Worm (Caenorhabditis elegans) whole organism, L2 larva: ENCODE results near the gene ndub-3.

ENCODE experiments used
- C34F6.9 ChIP-seq: fragments of 150-350 bp; optimal IDR thresholded peaks from 2 replicates; lab custom pipeline; 2014; ENCODE audit warnings: missing biosample characterization, missing genetic modification characterization
- F13H6.1 ChIP-seq: sonication (generic microtip); optimal IDR thresholded peaks from 2 replicates; lab custom pipeline; 2016; ENCODE audit warnings: missing genetic modification characterization, missing compliant biosample characterization
- R02D3.7 ChIP-seq: fragments of 150-350 bp; optimal IDR thresholded peaks from 2 replicates; lab custom pipeline; 2014; ENCODE audit warnings: missing biosample characterization, missing genetic modification characterization
- ZK546.5 ChIP-seq: sonication (generic microtip); optimal IDR thresholded peaks from 2 replicates; lab custom pipeline; 2017; ENCODE audit warnings: missing biosample characterization, missing genetic modification characterization
- ama-1 ChIP-seq: fragments of 150-350 bp; optimal IDR thresholded peaks from 2 replicates; lab custom pipeline; 2018; ENCODE audit warnings: inconsistent platforms
- blmp-1 ChIP-seq: sonication (generic microtip); optimal IDR thresholded peaks from 2 replicates; lab custom pipeline; 2017; ENCODE audit warnings: missing genetic modification characterization, mild to moderate bottlenecking, missing compliant biosample characterization, antibody characterized with exemption, moderate library complexity; ENCODE audit not compliant: insufficient read depth
- ceh-16 ChIP-seq: fragments of 150-350 bp; optimal IDR thresholded peaks from 2 replicates; lab custom pipeline; 2014; ENCODE audit warnings: missing biosample characterization, missing genetic modification characterization
- ceh-82 ChIP-seq: fragments of 150-350 bp; optimal IDR thresholded peaks from 2 replicates; lab custom pipeline; 2014; ENCODE audit warnings: missing biosample characterization, missing genetic modification characterization
- crh-2 ChIP-seq: sonication (generic microtip); optimal IDR thresholded peaks from 2 replicates; lab custom pipeline; 2017; ENCODE audit warnings: missing biosample characterization, missing genetic modification characterization
- dmd-4 ChIP-seq: sonication (generic microtip); optimal IDR thresholded peaks from 2 replicates; lab custom pipeline; 2017; ENCODE audit warnings: missing biosample characterization, missing genetic modification characterization
- egl-27 ChIP-seq: sonication (generic microtip); optimal IDR thresholded peaks from 3 replicates; lab custom pipeline; 2017; ENCODE audit warnings: missing biosample characterization, missing genetic modification reagents, missing genetic modification characterization
- elt-3 ChIP-seq: sonication (generic microtip); optimal IDR thresholded peaks from 2 replicates; lab custom pipeline; 2017; ENCODE audit warnings: missing biosample characterization, missing genetic modification characterization
- fos-1 ChIP-seq: fragments of 150-350 bp; optimal IDR thresholded peaks from 2 replicates; lab custom pipeline; 2014; ENCODE audit warnings: missing biosample characterization, missing genetic modification characterization
- gmeb-1 ChIP-seq: fragments of 150-350 bp; optimal IDR thresholded peaks from 2 replicates; lab custom pipeline; 2014; ENCODE audit warnings: missing biosample characterization, missing genetic modification characterization
- lin-13 ChIP-seq: fragments of 150-350 bp; optimal IDR thresholded peaks from 2 replicates; lab custom pipeline; 2014; ENCODE audit warnings: missing biosample characterization, missing genetic modification reagents, missing genetic modification characterization
- lin-39 ChIP-seq: fragments of 150-350 bp; optimal IDR thresholded peaks from 2 replicates; lab custom pipeline; 2014; ENCODE audit warnings: missing biosample characterization, missing genetic modification reagents, missing genetic modification characterization
- lsy-2 ChIP-seq, 2 experiments: fragments of 150-350 bp in 1 of 2; sonication (generic microtip) in 1 of 2; optimal IDR thresholded peaks; 2 replicates each; lab custom pipeline; 2014 to 2017; ENCODE audit warnings: missing biosample characterization in 2 of 2, missing genetic modification characterization in 2 of 2
- mdl-1 ChIP-seq, 2 experiments: fragments of 150-350 bp in 1 of 2; sonication (generic microtip) in 1 of 2; optimal IDR thresholded peaks; 2 replicates each; lab custom pipeline; 2017; ENCODE audit warnings: missing biosample characterization in 2 of 2, missing genetic modification characterization in 2 of 2
- nhr-10 ChIP-seq: sonication (generic microtip); optimal IDR thresholded peaks from 2 replicates; lab custom pipeline; 2017; ENCODE audit warnings: missing biosample characterization, missing genetic modification characterization
- nhr-11 ChIP-seq: fragments of 150-350 bp; optimal IDR thresholded peaks from 2 replicates; lab custom pipeline; 2014; ENCODE audit warnings: missing biosample characterization, missing genetic modification characterization
- nhr-12 ChIP-seq: fragments of 150-350 bp; optimal IDR thresholded peaks from 2 replicates; lab custom pipeline; 2014; ENCODE audit warnings: missing biosample characterization, missing genetic modification characterization
- nhr-21 ChIP-seq: fragments of 150-350 bp; optimal IDR thresholded peaks from 2 replicates; lab custom pipeline; 2014; ENCODE audit warnings: missing biosample characterization, missing genetic modification characterization
- nhr-237 ChIP-seq: fragments of 150-350 bp; optimal IDR thresholded peaks from 2 replicates; lab custom pipeline; 2014; ENCODE audit warnings: missing biosample characterization, missing genetic modification characterization
- nhr-25 ChIP-seq: fragments of 150-350 bp; sonication (generic microtip); optimal IDR thresholded peaks from 3 replicates; lab custom pipeline; 2014; ENCODE audit warnings: missing biosample characterization, missing genetic modification characterization
- nhr-6 ChIP-seq: fragments of 150-350 bp; optimal IDR thresholded peaks from 2 replicates; lab custom pipeline; 2014; ENCODE audit warnings: missing biosample characterization, missing genetic modification characterization
- peb-1 ChIP-seq: fragments of 150-350 bp; optimal IDR thresholded peaks from 2 replicates; lab custom pipeline; 2014; ENCODE audit warnings: missing biosample characterization, missing genetic modification characterization
- sem-4 ChIP-seq: fragments of 150-350 bp; optimal IDR thresholded peaks from 2 replicates; lab custom pipeline; 2014; ENCODE audit warnings: missing biosample characterization, missing genetic modification reagents, missing genetic modification characterization
- sma-3 ChIP-seq: sonication (generic microtip); optimal IDR thresholded peaks from 2 replicates; lab custom pipeline; 2016; ENCODE audit warnings: missing genetic modification reagents, missing genetic modification characterization, missing compliant biosample characterization
- sma-9 ChIP-seq, 2 experiments: fragments of 150-350 bp in 1 of 2; sonication (generic microtip) in 1 of 2; optimal IDR thresholded peaks; 2 replicates each; lab custom pipeline; 2014 to 2016; ENCODE audit warnings: missing genetic modification characterization in 2 of 2, mild to moderate bottlenecking in 1 of 2, missing biosample characterization in 1 of 2, missing compliant biosample characterization in 1 of 2, missing genetic modification reagents in 1 of 2, moderate library complexity in 1 of 2
- unc-39 ChIP-seq: fragments of 150-350 bp; optimal IDR thresholded peaks from 2 replicates; lab custom pipeline; 2014; ENCODE audit warnings: missing biosample characterization, missing genetic modification characterization
- unc-55 ChIP-seq: fragments of 150-350 bp; sonication (generic microtip); optimal IDR thresholded peaks from 3 replicates; lab custom pipeline; 2014; ENCODE audit warnings: missing biosample characterization, missing genetic modification reagents, missing genetic modification characterization
- unc-62 ChIP-seq: fragments of 150-350 bp; optimal IDR thresholded peaks from 2 replicates; lab custom pipeline; 2014; ENCODE audit warnings: missing biosample characterization, missing genetic modification reagents, missing genetic modification characterization
- zag-1 ChIP-seq: fragments of 150-350 bp; optimal IDR thresholded peaks from 2 replicates; lab custom pipeline; 2014; ENCODE audit warnings: missing biosample characterization, missing genetic modification characterization
- ztf-1 ChIP-seq: fragments of 200-800 bp; sonication (Bioruptor generic); conservative IDR thresholded peaks from 2 replicates; pipeline ENCODE4 v1.3.6; 2022; ENCODE audit warnings: missing genetic modification characterization, missing compliant biosample characterization
- ztf-11 ChIP-seq: sonication (generic microtip); optimal IDR thresholded peaks from 2 replicates; lab custom pipeline; 2017; ENCODE audit warnings: missing biosample characterization, missing genetic modification characterization
- ztf-4 ChIP-seq: fragments of 150-350 bp; optimal IDR thresholded peaks from 2 replicates; lab custom pipeline; 2014; ENCODE audit warnings: missing biosample characterization, missing genetic modification characterization

The ndub-3 gene

ce11 chrII:8929771-8930170 lies 34.9 kb downstream of the ndub-3 start, which contains the start of gene mrpl-50:
Gene mrpl-50, plus strand, starts transcription at chrII:8929841.
- TF ChIP-seq blmp-1 (no peak), F13H6.1 (tag; lab: Kevin White, UChicago) (peak; percentile 10)

DNA sequence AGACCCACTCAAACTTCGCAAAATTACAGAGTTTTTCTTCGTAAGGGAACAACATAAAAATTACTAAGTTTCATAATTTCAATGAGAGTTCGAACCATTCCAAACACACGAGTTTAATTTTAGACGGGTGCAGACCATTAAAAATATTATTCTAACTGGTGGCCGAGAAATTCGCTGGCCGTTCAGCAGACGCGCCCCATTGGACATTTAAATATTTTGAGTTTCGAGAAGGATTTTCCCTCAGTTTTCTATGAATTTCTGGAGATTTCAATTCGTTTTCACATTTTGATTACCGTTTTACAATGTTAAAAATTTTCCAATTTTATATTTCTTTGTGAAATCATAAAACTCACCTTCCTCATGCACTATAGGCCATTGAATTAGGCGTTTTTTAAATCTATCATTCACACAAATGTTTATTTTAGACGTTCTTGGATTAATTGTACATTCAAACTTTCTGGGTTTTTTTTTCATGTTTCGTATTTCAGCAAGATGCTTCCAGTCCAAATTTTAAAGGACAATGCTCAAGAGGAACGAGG lies 37.4 kb downstream of the ndub-3 start, which contains the start of gene cct-2:
cct-2 (plus strand) TSS at position 489 of the 539 bp plus-strand sequence.
- TF ChIP-seq ztf-11 (tag; lab: Kevin White, UChicago) (no peak), R02D3.7 (tag; lab: Kevin White, UChicago) (no peak), lsy-2 (tag; optimal IDR thresholded peaks at IDR 0.05; lab: Kevin White, UChicago) (peak in 1 of 2 experiments; percentile 64), C34F6.9 (tag; lab: Kevin White, UChicago) (peak; percentile 73), gmeb-1 (tag; lab: Kevin White, UChicago) (peak; percentile 5), sem-4 (tag; lab: Kevin White, UChicago) (no peak), nhr-25 (tag; lab: Kevin White, UChicago) (no peak), sma-3 (GFP tag; lab: Kevin White, UChicago) (peak; percentile 30), unc-55 (GFP tag; lab: Kevin White, UChicago) (peak; percentile 64), nhr-10 (tag; lab: Kevin White, UChicago) (no peak), sma-9 (GFP tag; optimal IDR thresholded peaks at IDR 0.05; lab: Kevin White, UChicago) (no peak), sma-9 (tag; optimal IDR thresholded peaks at IDR 0.05; lab: Kevin White, UChicago) (no peak), fos-1 (tag; lab: Kevin White, UChicago) (peak; percentile 38), unc-62 (GFP tag; lab: Kevin White, UChicago) (no peak), ztf-1 (GFP tag; lab: Robert Waterston, UW) (no peak), nhr-21 (tag; lab: Kevin White, UChicago) (no peak), nhr-6 (tag; lab: Kevin White, UChicago) (no peak), nhr-11 (tag; lab: Kevin White, UChicago) (no peak), egl-27 (no peak), elt-3 (tag; lab: Kevin White, UChicago) (no peak), unc-39 (tag; lab: Kevin White, UChicago) (no peak), nhr-12 (tag; lab: Kevin White, UChicago) (no peak), lin-13 (GFP tag; lab: Kevin White, UChicago) (peak; percentile 38), dmd-4 (tag; lab: Kevin White, UChicago) (no peak), mdl-1 (tag; optimal IDR thresholded peaks at IDR 0.05; lab: Kevin White, UChicago) (no peak), zag-1 (tag; lab: Kevin White, UChicago) (no peak), ztf-4 (tag; lab: Kevin White, UChicago) (peak; percentile 15), crh-2 (peak; percentile 17)

- TF ChIP-seq ceh-16 (tag; lab: Kevin White, UChicago) (no peak), F13H6.1 (tag; lab: Kevin White, UChicago) (no peak), ZK546.5 (no peak), ama-1 (lab: Kevin White, UChicago) (no peak), lin-39 (tag; lab: Kevin White, UChicago) (no peak), C34F6.9 (tag; lab: Kevin White, UChicago) (no peak), sma-3 (GFP tag; lab: Kevin White, UChicago) (no peak), nhr-237 (no peak), peb-1 (tag; lab: Kevin White, UChicago) (no peak), sem-4 (tag; lab: Kevin White, UChicago) (no peak), ceh-82 (tag; lab: Kevin White, UChicago) (no peak), fos-1 (tag; lab: Kevin White, UChicago) (no peak), lsy-2 (tag; optimal IDR thresholded peaks at IDR 0.05; lab: Kevin White, UChicago) (no peak)
Observed at ce11 chrII:8926451-8926850, 38.2 kb downstream of the ndub-3 start, which contains the start of gene B0457.2. Gene B0457.2, minus strand, starts transcription at chrII:8926551.

DNA sequence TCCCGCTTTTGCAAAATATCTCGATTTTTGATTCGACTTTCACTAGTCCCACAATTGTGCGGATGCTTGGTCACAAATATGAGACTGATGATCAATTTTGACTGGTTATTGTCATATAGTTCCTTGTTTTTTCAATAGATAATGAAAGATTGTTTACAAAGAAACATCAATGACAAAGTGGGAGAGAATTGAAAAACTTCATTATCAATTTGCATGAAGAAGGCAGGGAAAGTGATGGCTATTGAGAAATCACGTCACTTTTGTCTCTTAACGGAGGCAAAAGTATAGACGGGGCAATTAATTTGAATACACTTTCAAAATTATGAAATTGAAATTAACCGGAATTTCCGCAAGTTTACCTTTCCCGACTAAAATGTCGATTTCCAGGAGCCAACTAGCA lies 41.5 kb downstream of the ndub-3 start:
- TF ChIP-seq sem-4 (tag; lab: Kevin White, UChicago), result no peak
- TF ChIP-seq fos-1 (tag; lab: Kevin White, UChicago), result peak; percentile 4
- TF ChIP-seq, all 48 proteins: peak for 1
